Fruit fly (Drosophila melanogaster): ENCODE data around the gene Coq3.
A peak's percentile ranks its signal among the peaks of the same experiment; 100 is the strongest.

Coq3 gene

DNA sequence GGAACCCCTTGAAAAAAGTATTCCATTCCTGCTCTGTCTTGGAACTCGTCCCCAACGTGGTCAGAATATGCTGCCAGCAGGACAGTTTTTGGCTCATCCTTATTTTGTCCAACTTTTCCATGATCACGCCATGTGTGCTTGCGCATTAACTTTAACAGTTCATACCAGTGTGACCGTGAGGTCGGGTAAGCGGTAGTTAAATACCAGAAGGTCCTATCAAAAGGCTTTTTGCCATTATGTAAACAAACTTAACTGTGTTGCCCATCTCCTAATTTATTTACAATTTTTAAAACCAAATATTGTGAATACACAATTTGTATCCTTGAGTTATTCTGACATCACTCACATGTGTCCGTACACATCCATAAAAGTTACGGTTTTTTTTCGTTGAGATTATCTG lies 10.2 kb downstream of the Coq3 start, which contains the start of gene del:
del (minus strand) TSS at position 305 of the 400 bp plus-strand sequence.
- TF ChIP-seq Ets97D (GFP tag; optimal IDR thresholded peaks at IDR 0.05) (no peak), CG13296 (GFP tag; optimal IDR thresholded peaks at IDR 0.05) (no peak), Mrtf (GFP tag; IDR thresholded peaks at IDR 0.05) (no peak), CG17385 (GFP tag; optimal IDR thresholded peaks at IDR 0.05) (no peak), Hmx (GFP tag; optimal IDR thresholded peaks at IDR 0.05) (no peak), CG11247 (GFP tag; IDR thresholded peaks at IDR 0.05) (no peak), CG13775 (GFP tag; optimal IDR thresholded peaks at IDR 0.05) (no peak), Nf-YA (GFP tag; IDR thresholded peaks at IDR 0.05) (no peak), pzg (GFP tag; optimal IDR thresholded peaks at IDR 0.05) (peak; percentile 24), CG11696 (GFP tag; IDR thresholded peaks at IDR 0.05) (0 out of 2 replicates have a peak, but pooled peaks have one; percentile 17), gfzf (GFP tag; optimal IDR thresholded peaks at IDR 0.05) (peak; percentile 58), lov (optimal IDR thresholded peaks at IDR 0.05) (no peak), lov (GFP tag; IDR thresholded peaks at IDR 0.05) (no peak), bowl (GFP tag; IDR thresholded peaks at IDR 0.05) (no peak), CG6791 (GFP tag; IDR thresholded peaks at IDR 0.05; ENCODE audit: partially characterized antibody) (no peak), Fer2 (tag; optimal IDR thresholded peaks at IDR 0.05) (no peak), row (GFP tag; IDR thresholded peaks at IDR 0.05) (0 out of 3 replicates have a peak, but pooled peaks have one; percentile 12), Kr (GFP tag; optimal IDR thresholded peaks at IDR 0.05) (no peak), kay (GFP tag; optimal IDR thresholded peaks at IDR 0.05) (no peak), CG15269 (tag; optimal IDR thresholded peaks at IDR 0.05) (no peak), Meics (GFP tag; optimal IDR thresholded peaks at IDR 0.05) (no peak), slou (GFP tag; optimal IDR thresholded peaks at IDR 0.05) (no peak), ewg (GFP tag; optimal IDR thresholded peaks at IDR 0.05) (peak; percentile 76), dm (GFP tag; optimal IDR thresholded peaks at IDR 0.05) (no peak), HLH4C (GFP tag; IDR thresholded peaks at IDR 0.05; ENCODE audit: partially characterized antibody) (peak; percentile 7; the same call in 1 of the 3 replicates), CG10431 (GFP tag; optimal IDR thresholded peaks at IDR 0.05) (no peak), btn (GFP tag; optimal IDR thresholded peaks at IDR 0.05) (no peak), CG9817 (tag; optimal IDR thresholded peaks at IDR 0.05) (no peak), Dad (GFP tag; optimal IDR thresholded peaks at IDR 0.05) (no peak), mld (GFP tag; IDR thresholded peaks at IDR 0.05; ENCODE audit: partially characterized antibody) (no peak), dan (GFP tag; IDR thresholded peaks at IDR 0.05) (no peak), ssp (GFP tag; IDR thresholded peaks at IDR 0.05) (no peak), run (tag; optimal IDR thresholded peaks at IDR 0.05) (no peak), Nf-YC (tag; optimal IDR thresholded peaks at IDR 0.05) (no peak), dmrt99B (tag; optimal IDR thresholded peaks at IDR 0.05) (no peak), CG8281 (tag; optimal IDR thresholded peaks at IDR 0.05) (no peak), crp (GFP tag; optimal IDR thresholded peaks at IDR 0.05) (no peak), nmo (GFP tag; optimal IDR thresholded peaks at IDR 0.05) (no peak), CG42726 (GFP tag; IDR thresholded peaks at IDR 0.05; ENCODE audit: partially characterized antibody) (no peak), CG31388 (GFP tag; optimal IDR thresholded peaks at IDR 0.05) (no peak), pnt (GFP tag; optimal IDR thresholded peaks at IDR 0.05) (no peak), Dbx (GFP tag; IDR thresholded peaks at IDR 0.05) (no peak), crc (GFP tag; optimal IDR thresholded peaks at IDR 0.05) (no peak), Pdp1 (GFP tag; optimal IDR thresholded peaks at IDR 0.05) (no peak), dimm (GFP tag; IDR thresholded peaks at IDR 0.05) (no peak), ac (GFP tag; optimal IDR thresholded peaks at IDR 0.05) (no peak), Max (GFP tag; optimal IDR thresholded peaks at IDR 0.05) (no peak), Mad (GFP tag; optimal IDR thresholded peaks at IDR 0.05) (no peak), CG32767 (GFP tag; IDR thresholded peaks at IDR 0.05) (no peak)

Data from whole organism, embryonic.